Fruit fly (Drosophila melanogaster) whole organism, prepupa: ENCODE measurements around the gene Hk.

Source experiments
- CG10669 ChIP-seq: fragments of 200-800 bp; sonication (Bioruptor generic); optimal IDR thresholded peaks from 3 replicates; lab custom pipeline; 2018; ENCODE audit warnings: missing biosample characterization, mild to moderate bottlenecking, missing genetic modification characterization, moderate library complexity
- CG11294 ChIP-seq: fragments of 200-800 bp; sonication (Bioruptor generic); IDR thresholded peaks from 2 replicates; pipeline ENCODE4 v1.3.6; 2022; ENCODE audit warnings: missing biosample characterization, missing genetic modification characterization
- CG11762 ChIP-seq: fragments of 200-800 bp; sonication (Bioruptor generic); optimal IDR thresholded peaks from 3 replicates; lab custom pipeline; 2016; ENCODE audit warnings: missing biosample characterization, missing genetic modification characterization; ENCODE audit not compliant: insufficient read depth
- CG15336 ChIP-seq: fragments of 200-800 bp; sonication (Bioruptor generic); IDR thresholded peaks from 2 replicates; pipeline ENCODE4 v1.3.6; 2022; ENCODE audit warnings: missing biosample characterization, missing genetic modification characterization
- CG34406 ChIP-seq: fragments of 200-800 bp; sonication (Bioruptor generic); optimal IDR thresholded peaks from 3 replicates; lab custom pipeline; 2016; ENCODE audit warnings: missing biosample characterization, missing genetic modification characterization
- CG3919 ChIP-seq: fragments of 200-800 bp; sonication (Bioruptor generic); optimal IDR thresholded peaks from 3 replicates; lab custom pipeline; 2016; ENCODE audit warnings: missing biosample characterization, missing genetic modification characterization
- CG6163 ChIP-seq: fragments of 200-800 bp; sonication (Bioruptor generic); IDR thresholded peaks from 3 replicates; pipeline ENCODE4 v1.3.6; 2022; ENCODE audit warnings: missing biosample characterization, missing genetic modification characterization
- CG6276 ChIP-seq: fragments of 200-800 bp; sonication (Bioruptor generic); optimal IDR thresholded peaks from 2 replicates; lab custom pipeline; 2017; ENCODE audit warnings: missing biosample characterization, mild to moderate bottlenecking, missing genetic modification characterization
- CG6792 ChIP-seq: fragments of 200-800 bp; sonication (Bioruptor generic); optimal IDR thresholded peaks from 3 replicates; lab custom pipeline; 2016; ENCODE audit warnings: missing biosample characterization, missing genetic modification characterization
- CG7368 ChIP-seq: fragments of 200-800 bp; sonication (Bioruptor generic); optimal IDR thresholded peaks from 3 replicates; lab custom pipeline; 2016; ENCODE audit warnings: missing biosample characterization, missing genetic modification characterization
- CG8119 ChIP-seq: fragments of 200-800 bp; sonication (Bioruptor generic); IDR thresholded peaks from 3 replicates; pipeline ENCODE4 v1.3.6; 2022; ENCODE audit warnings: missing biosample characterization, missing genetic modification characterization
- CG8319 ChIP-seq: fragments of 200-800 bp; sonication (Bioruptor generic); optimal IDR thresholded peaks from 3 replicates; lab custom pipeline; 2016; ENCODE audit warnings: missing biosample characterization, missing genetic modification characterization
- CG9139 ChIP-seq: fragments of 200-800 bp; sonication (Bioruptor generic); optimal IDR thresholded peaks from 3 replicates; lab custom pipeline; 2017; ENCODE audit warnings: missing biosample characterization, mild to moderate bottlenecking, missing genetic modification characterization
- Eip78C ChIP-seq: fragments of 200-800 bp; sonication (Bioruptor generic); peaks from one replicate; lab custom pipeline; 2016; ENCODE audit warnings: missing biosample characterization, missing genetic modification characterization
- Eip93F ChIP-seq: fragments of 200-800 bp; sonication (Bioruptor generic); optimal IDR thresholded peaks from 2 replicates; lab custom pipeline; 2016; ENCODE audit warnings: missing biosample characterization, mild to moderate bottlenecking, missing genetic modification characterization
- Gug ChIP-seq: fragments of 200-800 bp; sonication (Bioruptor generic); IDR thresholded peaks from 2 replicates; pipeline ENCODE4 v1.3.6; 2022; ENCODE audit warnings: missing biosample characterization, missing genetic modification characterization
- Hr4 ChIP-seq: fragments of 200-800 bp; sonication (Bioruptor generic); optimal IDR thresholded peaks from 3 replicates; lab custom pipeline; 2016; ENCODE audit warnings: missing biosample characterization, missing genetic modification characterization
- Lpt ChIP-seq: fragments of 200-800 bp; sonication (Bioruptor generic); optimal IDR thresholded peaks from 3 replicates; lab custom pipeline; 2016; ENCODE audit warnings: missing biosample characterization, missing genetic modification characterization
- Met ChIP-seq: fragments of 200-800 bp; sonication (Bioruptor generic); optimal IDR thresholded peaks from 3 replicates; lab custom pipeline; 2016; ENCODE audit warnings: missing biosample characterization, missing genetic modification characterization
- OdsH ChIP-seq: fragments of 200-800 bp; sonication (Bioruptor generic); optimal IDR thresholded peaks from 3 replicates; lab custom pipeline; 2016; ENCODE audit warnings: missing biosample characterization, missing genetic modification characterization
- Sox102F ChIP-seq: fragments of 200-800 bp; sonication (Bioruptor generic); optimal IDR thresholded peaks from 2 replicates; lab custom pipeline; 2016; ENCODE audit warnings: missing biosample characterization, mild to moderate bottlenecking, missing genetic modification characterization
- achi ChIP-seq: fragments of 200-800 bp; sonication (Bioruptor generic); optimal IDR thresholded peaks from 3 replicates; lab custom pipeline; 2016; ENCODE audit warnings: missing biosample characterization, missing genetic modification characterization
- acj6 ChIP-seq: fragments of 200-800 bp; sonication (Bioruptor generic); optimal IDR thresholded peaks from 3 replicates; lab custom pipeline; 2016; ENCODE audit warnings: missing biosample characterization, missing genetic modification characterization
- dac ChIP-seq: fragments of 200-800 bp; sonication (Bioruptor generic); optimal IDR thresholded peaks from 2 replicates; lab custom pipeline; 2017; ENCODE audit warnings: missing biosample characterization, mild to moderate bottlenecking, missing genetic modification characterization
- dsx ChIP-seq: fragments of 200-800 bp; optimal IDR thresholded peaks from 3 replicates; lab custom pipeline; 2019; ENCODE audit warnings: missing biosample characterization, mild to moderate bottlenecking, missing genetic modification characterization, moderate library complexity; ENCODE audit not compliant: poor library complexity, severe bottlenecking
- eg ChIP-seq: fragments of 200-800 bp; sonication (Bioruptor generic); IDR thresholded peaks from 3 replicates; pipeline ENCODE4 v1.3.6; 2022; ENCODE audit warnings: missing biosample characterization, missing genetic modification characterization
- fd59A ChIP-seq: fragments of 200-800 bp; sonication (Bioruptor generic); optimal IDR thresholded peaks from 2 replicates; lab custom pipeline; 2017; ENCODE audit warnings: missing biosample characterization, mild to moderate bottlenecking, missing genetic modification characterization, missing genetic modification reagents
- pdm3 ChIP-seq: fragments of 200-800 bp; sonication (Bioruptor generic); optimal IDR thresholded peaks from 3 replicates; lab custom pipeline; 2016; ENCODE audit warnings: missing biosample characterization, missing genetic modification characterization
- salr ChIP-seq, 2 experiments: fragments of 200-800 bp; sonication (Bioruptor generic); optimal IDR thresholded peaks; 3 replicates each; lab custom pipeline; 2016 to 2018; ENCODE audit warnings: missing biosample characterization in 2 of 2, missing genetic modification characterization in 2 of 2, mild to moderate bottlenecking in 1 of 2
- spab ChIP-seq: fragments of 200-800 bp; sonication (Bioruptor generic); optimal IDR thresholded peaks from 2 replicates; lab custom pipeline; 2017; ENCODE audit warnings: missing biosample characterization, mild to moderate bottlenecking, missing genetic modification characterization, missing genetic modification reagents
- svp ChIP-seq: fragments of 200-800 bp; sonication (Bioruptor generic); peaks from one replicate; lab custom pipeline; 2016; ENCODE audit warnings: missing biosample characterization, missing genetic modification characterization
- vri ChIP-seq: fragments of 200-800 bp; sonication (Bioruptor generic); optimal IDR thresholded peaks from 3 replicates; lab custom pipeline; 2016; ENCODE audit warnings: missing biosample characterization, mild to moderate bottlenecking, missing genetic modification characterization

The Hk gene

dm6 chrX:10263165-10263956, at the start of gene Hk (continued):
- peak; percentile 65 for TF ChIP-seq CG9139
- peak; percentile 65 for TF ChIP-seq CG8319 (GFP tag; lab: Kevin White, UChicago)
- TF ChIP-seq CG7368 (GFP tag; lab: Kevin White, UChicago): peak; percentile 87
- peak; percentile 87 for TF ChIP-seq achi
- TF ChIP-seq fd59A (GFP tag; lab: Kevin White, UChicago): peak; percentile 76
- TF ChIP-seq CG6792 (GFP tag; lab: Kevin White, UChicago): peak; percentile 80
- peak; percentile 92 for TF ChIP-seq Gug (GFP tag; lab: Robert Waterston, UW)
- peak; percentile 70 for TF ChIP-seq CG34406 (GFP tag; lab: Kevin White, UChicago)
- TF ChIP-seq CG6276 (GFP tag; lab: Kevin White, UChicago): peak; percentile 86
- peak; percentile 93 for TF ChIP-seq Hr4 (GFP tag; lab: Kevin White, UChicago)

- TF ChIP-seq acj6 (GFP tag; lab: Kevin White, UChicago) (no peak), salr (GFP tag; optimal IDR thresholded peaks at IDR 0.05; lab: Kevin White, UChicago) (no peak), OdsH (GFP tag; lab: Kevin White, UChicago) (no peak), fd59A (GFP tag; lab: Kevin White, UChicago) (no peak), eg (peak; percentile 51; the same call in 1 of the 3 replicates), CG6276 (GFP tag; lab: Kevin White, UChicago) (no peak), Eip78C (GFP tag; lab: Kevin White, UChicago) (peak; percentile 55), CG15336 (peak; percentile 40; the same call in 1 of the 2 replicates), CG3919 (no peak), CG6163 (0 out of 3 replicates have a peak, but pooled peaks have one; percentile 18), CG34406 (GFP tag; lab: Kevin White, UChicago) (no peak), CG8119 (GFP tag; lab: Robert Waterston, UW) (0 out of 3 replicates have a peak, but pooled peaks have one; percentile 13), spab (GFP tag; lab: Kevin White, UChicago) (no peak), CG11294 (no peak), CG10669 (GFP tag; lab: Kevin White, UChicago) (no peak)
Measured at dm6 chrX:10308996-10309395, 45.7 kb upstream of the Hk start.

dm6 chrX:10307955-10308354, 44.7 kb upstream of the Hk start:
- TF ChIP-seq Gug (GFP tag; lab: Robert Waterston, UW): no peak
- TF ChIP-seq pdm3 (GFP tag; lab: Kevin White, UChicago): no peak
- TF ChIP-seq Sox102F (GFP tag; lab: Kevin White, UChicago): no peak
- TF ChIP-seq Met (GFP tag; lab: Kevin White, UChicago): no peak
- TF ChIP-seq Lpt (GFP tag; lab: Kevin White, UChicago): no peak
- TF ChIP-seq dsx (GFP tag; lab: Kevin White, UChicago): no peak

- no peak for TF ChIP-seq Eip93F (GFP tag; lab: Kevin White, UChicago)
- TF ChIP-seq Met (GFP tag; lab: Kevin White, UChicago): no peak
- TF ChIP-seq Eip78C (GFP tag; lab: Kevin White, UChicago): peak; percentile 41
- TF ChIP-seq vri: no peak
- no peak for TF ChIP-seq fd59A (GFP tag; lab: Kevin White, UChicago)
- no peak for TF ChIP-seq dac (GFP tag; lab: Kevin White, UChicago)
- TF ChIP-seq CG3919: no peak
- TF ChIP-seq svp (GFP tag; lab: Kevin White, UChicago): peak; percentile 63
- TF ChIP-seq acj6 (GFP tag; lab: Kevin White, UChicago): no peak
Measured at dm6 chrX:10300140-10300539, 36.9 kb upstream of the Hk start.

- no peak for TF ChIP-seq CG3919
- TF ChIP-seq CG11762 (GFP tag; lab: Kevin White, UChicago): no peak
Measured at dm6 chrX:10290761-10291041, 27.4 kb upstream of the Hk start.
